Worm (Caenorhabditis elegans) whole organism, early embryonic: ENCODE data around the gene nuc-1.

ENCODE experiments used
- B0310.2 ChIP-seq: sonication (generic microtip); optimal IDR thresholded peaks from 2 replicates; lab custom pipeline; 2016; ENCODE audit warnings: mild to moderate bottlenecking, missing genetic modification characterization, missing compliant biosample characterization
- F13C5.2 ChIP-seq: sonication (generic microtip); optimal IDR thresholded peaks from 2 replicates; lab custom pipeline; 2017; ENCODE audit warnings: mild to moderate bottlenecking, missing genetic modification characterization, inconsistent platforms, missing compliant biosample characterization
- aly-1 ChIP-seq: sonication (generic microtip); optimal IDR thresholded peaks from 2 replicates; lab custom pipeline; 2016; ENCODE audit warnings: missing genetic modification characterization, missing compliant biosample characterization
- ama-1 ChIP-seq: fragments of 150-350 bp; optimal IDR thresholded peaks from 2 replicates; lab custom pipeline; 2014
- ceh-13 ChIP-seq: fragments of 200-800 bp; sonication (Bioruptor generic); optimal IDR thresholded peaks from 2 replicates; lab custom pipeline; 2018; ENCODE audit warnings: mild to moderate bottlenecking, missing genetic modification characterization, missing compliant biosample characterization
- ceh-36 ChIP-seq: sonication (generic microtip); optimal IDR thresholded peaks from 2 replicates; lab custom pipeline; 2016; ENCODE audit warnings: missing genetic modification characterization, inconsistent platforms, missing compliant biosample characterization
- ets-7 ChIP-seq: sonication (generic microtip); optimal IDR thresholded peaks from 2 replicates; lab custom pipeline; 2016; ENCODE audit warnings: missing genotype, missing genetic modification characterization, missing compliant biosample characterization
- flt-1 ChIP-seq: fragments of 200-800 bp; sonication (Bioruptor generic); IDR thresholded peaks from 2 replicates; pipeline ENCODE4 v1.3.6; 2022; ENCODE audit warnings: missing genetic modification characterization, missing compliant biosample characterization
- hmbx-1 ChIP-seq: sonication (generic microtip); optimal IDR thresholded peaks from 2 replicates; lab custom pipeline; 2016; ENCODE audit warnings: mild to moderate bottlenecking, missing genetic modification characterization, missing compliant biosample characterization
- hmg-4 ChIP-seq: fragments of 200-800 bp; sonication (Bioruptor generic); optimal IDR thresholded peaks from 2 replicates; lab custom pipeline; 2018; ENCODE audit warnings: mild to moderate bottlenecking, missing genetic modification characterization, missing compliant biosample characterization
- hnd-1 ChIP-seq: sonication (generic microtip); optimal IDR thresholded peaks from 2 replicates; lab custom pipeline; 2016; ENCODE audit warnings: missing genetic modification characterization, missing compliant biosample characterization
- pes-1 ChIP-seq: fragments of 200-800 bp; sonication (Bioruptor generic); IDR thresholded peaks from 2 replicates; pipeline ENCODE4 v1.3.6; 2022; ENCODE audit warnings: missing genetic modification reagents, missing genetic modification characterization, missing compliant biosample characterization
- scrt-1 ChIP-seq: fragments of 200-800 bp; sonication (Bioruptor generic); IDR thresholded peaks from 2 replicates; pipeline ENCODE4 v1.3.6; 2022; ENCODE audit warnings: missing genetic modification characterization, missing compliant biosample characterization
- sea-1 ChIP-seq: fragments of 200-800 bp; sonication (Bioruptor generic); conservative IDR thresholded peaks from 2 replicates; pipeline ENCODE4 v1.3.6; 2022; ENCODE audit warnings: missing genetic modification characterization, missing compliant biosample characterization
- tbx-11 ChIP-seq: fragments of 200-800 bp; sonication (Bioruptor generic); IDR thresholded peaks from 2 replicates; pipeline ENCODE4 v1.3.6; 2022; ENCODE audit warnings: missing genetic modification characterization, missing compliant biosample characterization
- tbx-37 ChIP-seq: fragments of 200-800 bp; sonication (Bioruptor generic); conservative IDR thresholded peaks from 2 replicates; pipeline ENCODE4 v1.3.6; 2022; ENCODE audit warnings: missing genetic modification reagents, missing genetic modification characterization, missing compliant biosample characterization
- tra-4 ChIP-seq: sonication (generic microtip); optimal IDR thresholded peaks from 2 replicates; lab custom pipeline; 2017; ENCODE audit warnings: missing genetic modification characterization, missing compliant biosample characterization

nuc-1 gene

ce11 chrX:9551112-9551511 is 11.4 kb downstream of the nuc-1 start:
- TF ChIP-seq hmbx-1 = no peak
- peak; percentile 15 for TF ChIP-seq F13C5.2 (tag; lab: Kevin White, UChicago)

DNA sequence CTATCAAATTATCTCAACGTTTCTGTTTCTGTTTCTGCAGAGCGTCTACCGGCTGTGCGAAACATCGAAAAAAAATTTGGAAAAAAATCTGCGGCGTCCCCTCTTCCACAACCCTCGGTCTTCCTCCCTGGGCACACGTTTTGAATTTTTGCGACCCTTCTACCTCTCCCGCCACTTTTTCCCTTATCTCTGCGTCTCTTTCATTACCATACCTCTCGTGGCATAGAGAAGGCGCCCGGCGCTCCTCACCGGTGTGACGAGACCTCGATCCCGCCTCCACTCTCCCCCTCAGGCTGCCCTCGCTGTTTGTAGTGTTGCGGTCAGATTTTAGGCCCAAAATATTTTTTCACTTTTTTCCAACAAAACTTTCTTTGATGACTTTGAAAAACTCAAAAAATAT is 12.7 kb downstream of the nuc-1 start:
- no peak for TF ChIP-seq sea-1
- no peak for TF ChIP-seq flt-1 (GFP tag; lab: Robert Waterston, UW)
- no peak for TF ChIP-seq hmbx-1
- no peak for TF ChIP-seq ets-7
- TF ChIP-seq ceh-36 (tag; lab: Kevin White, UChicago) = no peak
- no peak for TF ChIP-seq hnd-1
- no peak for TF ChIP-seq ceh-13 (GFP tag; lab: Kevin White, UChicago)
- no peak for TF ChIP-seq pes-1
- TF ChIP-seq ama-1 (lab: Kevin White, UChicago) = no peak
- no peak for TF ChIP-seq tra-4
- no peak for TF ChIP-seq tbx-37 (GFP tag; lab: Robert Waterston, UW)
- no peak for TF ChIP-seq hmg-4 (GFP tag; lab: Kevin White, UChicago)
- no peak for TF ChIP-seq B0310.2 (tag; lab: Kevin White, UChicago)
- TF ChIP-seq scrt-1 (GFP tag; lab: Robert Waterston, UW) = no peak
- no peak for TF ChIP-seq aly-1 (tag; lab: Kevin White, UChicago)
- TF ChIP-seq F13C5.2 (tag; lab: Kevin White, UChicago) = no peak
- no peak for TF ChIP-seq tbx-11 (GFP tag; lab: Robert Waterston, UW)

DNA sequence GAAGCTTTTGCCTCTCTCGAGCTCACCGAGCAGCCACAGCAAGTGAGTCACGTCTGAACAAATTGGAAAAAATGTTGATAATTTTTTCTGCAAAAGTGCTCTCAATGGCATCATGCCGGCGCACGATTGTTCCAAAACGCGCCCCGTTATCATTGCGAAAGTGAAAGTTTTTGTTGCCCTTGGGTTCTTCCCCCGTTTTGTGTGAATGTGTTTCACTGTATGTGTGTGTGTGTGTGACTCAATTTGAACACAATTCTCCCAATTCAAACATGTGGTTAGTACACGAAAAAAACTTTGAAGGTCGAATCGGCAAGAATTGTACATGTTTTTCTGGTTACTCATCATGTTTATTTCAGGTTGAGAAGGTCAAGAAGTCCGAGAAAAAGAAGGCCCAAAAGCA is 13.4 kb downstream of the nuc-1 start:
- TF ChIP-seq hmbx-1 = no peak
- no peak for TF ChIP-seq ama-1 (lab: Kevin White, UChicago)
- no peak for TF ChIP-seq sea-1
- TF ChIP-seq pes-1 = no peak
- TF ChIP-seq aly-1 (tag; lab: Kevin White, UChicago) = no peak
- no peak for TF ChIP-seq F13C5.2 (tag; lab: Kevin White, UChicago)
- no peak for TF ChIP-seq scrt-1 (GFP tag; lab: Robert Waterston, UW)
- TF ChIP-seq hmg-4 (GFP tag; lab: Kevin White, UChicago) = no peak
- no peak for TF ChIP-seq ceh-13 (GFP tag; lab: Kevin White, UChicago)
- TF ChIP-seq ceh-36 (tag; lab: Kevin White, UChicago) = no peak
- no peak for TF ChIP-seq flt-1 (GFP tag; lab: Robert Waterston, UW)
- no peak for TF ChIP-seq hnd-1
- TF ChIP-seq tbx-11 (GFP tag; lab: Robert Waterston, UW) = no peak
- TF ChIP-seq B0310.2 (tag; lab: Kevin White, UChicago) = no peak
- no peak for TF ChIP-seq tra-4
- no peak for TF ChIP-seq tbx-37 (GFP tag; lab: Robert Waterston, UW)
- TF ChIP-seq ets-7 = no peak

DNA sequence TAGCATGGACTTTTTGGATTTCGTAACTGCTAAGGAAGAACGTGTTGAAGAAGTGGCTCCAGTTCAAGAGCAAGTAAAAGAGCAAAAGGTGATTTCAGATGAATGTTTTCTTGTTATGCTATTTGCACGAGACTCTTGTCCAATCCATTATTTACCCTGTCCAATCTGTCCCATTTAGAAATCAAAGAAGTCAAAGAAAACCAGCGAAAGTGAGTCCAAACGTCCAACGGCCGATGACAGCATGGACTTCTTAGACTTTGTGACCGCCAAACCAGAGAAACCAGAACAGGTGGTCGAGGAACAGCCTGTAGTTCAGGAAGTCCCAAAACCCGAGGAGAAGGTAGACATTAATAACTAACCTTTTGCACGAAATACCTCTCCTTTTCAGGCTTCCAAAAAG is 15.5 kb downstream of the nuc-1 start:
- TF ChIP-seq hmg-4 (GFP tag; lab: Kevin White, UChicago) (no peak), F13C5.2 (tag; lab: Kevin White, UChicago) (no peak), hnd-1 (no peak), sea-1 (no peak), pes-1 (no peak), flt-1 (GFP tag; lab: Robert Waterston, UW) (no peak), ama-1 (lab: Kevin White, UChicago) (no peak), tra-4 (no peak), B0310.2 (tag; lab: Kevin White, UChicago) (no peak), tbx-11 (GFP tag; lab: Robert Waterston, UW) (no peak), aly-1 (tag; lab: Kevin White, UChicago) (no peak), scrt-1 (GFP tag; lab: Robert Waterston, UW) (no peak), hmbx-1 (no peak), ets-7 (no peak)

DNA sequence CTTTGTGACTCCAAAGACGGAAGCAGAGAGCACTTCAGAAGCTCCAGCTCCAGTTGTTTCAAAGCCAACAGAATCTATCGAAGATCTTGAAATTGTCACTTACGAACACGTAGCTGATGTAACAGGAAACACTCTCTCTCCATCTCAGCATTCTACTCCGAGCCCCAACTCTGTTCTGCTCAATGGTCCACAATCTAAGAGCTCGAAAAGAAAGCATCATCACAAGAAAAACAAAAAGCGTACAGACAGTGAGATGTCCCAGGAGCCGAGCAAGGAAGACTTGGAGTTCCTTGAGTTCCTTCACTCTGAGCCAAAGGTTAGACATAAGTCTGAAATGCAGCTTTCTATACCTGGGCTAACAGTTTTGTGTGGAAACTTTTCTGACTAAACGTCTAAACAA is 16.3 kb downstream of the nuc-1 start:
- TF ChIP-seq ets-7 = no peak
- TF ChIP-seq ceh-36 (tag; lab: Kevin White, UChicago) = no peak

ce11 chrX:9560931-9561330 is 21.2 kb downstream of the nuc-1 start:
- TF ChIP-seq F13C5.2 (tag; lab: Kevin White, UChicago) = no peak
- no peak for TF ChIP-seq hmg-4 (GFP tag; lab: Kevin White, UChicago)
- no peak for TF ChIP-seq hmbx-1
- no peak for TF ChIP-seq ama-1 (lab: Kevin White, UChicago)
- TF ChIP-seq aly-1 (tag; lab: Kevin White, UChicago) = no peak
- TF ChIP-seq pes-1 = peak; percentile 70
- no peak for TF ChIP-seq tbx-37 (GFP tag; lab: Robert Waterston, UW)
- 0 out of 2 replicates have a peak, but pooled peaks have one; percentile 23 for TF ChIP-seq sea-1

DNA sequence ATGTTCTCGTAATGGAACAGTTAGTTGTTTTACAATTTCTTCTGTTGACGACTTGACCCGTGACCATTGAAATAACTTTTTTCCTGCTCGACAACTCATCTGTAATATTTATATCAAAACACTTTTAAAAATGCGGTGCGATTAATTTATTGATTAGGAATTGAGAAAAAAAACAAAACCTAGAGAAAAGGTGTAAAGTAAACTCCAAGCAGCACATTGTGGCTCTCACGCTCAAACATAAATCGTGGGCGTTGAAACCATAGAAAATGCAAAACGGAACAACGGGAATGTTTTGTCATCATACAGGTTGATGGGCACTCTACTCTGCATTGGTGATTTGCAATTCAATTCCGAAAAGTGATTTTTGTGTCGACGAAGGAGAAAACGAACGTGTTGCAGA is 26.2 kb downstream of the nuc-1 start, which contains the start of gene moc-5:
Gene moc-5, minus strand, starts transcription at position 101 of the 400 bp plus-strand sequence.
- TF ChIP-seq sea-1 (no peak), flt-1 (GFP tag; lab: Robert Waterston, UW) (no peak), hmbx-1 (no peak), pes-1 (no peak), F13C5.2 (tag; lab: Kevin White, UChicago) (no peak), scrt-1 (GFP tag; lab: Robert Waterston, UW) (no peak), tra-4 (no peak), hmg-4 (GFP tag; lab: Kevin White, UChicago) (no peak), ceh-36 (tag; lab: Kevin White, UChicago) (no peak), ama-1 (lab: Kevin White, UChicago) (no peak), ceh-13 (GFP tag; lab: Kevin White, UChicago) (no peak), aly-1 (tag; lab: Kevin White, UChicago) (no peak), ets-7 (no peak), tbx-11 (GFP tag; lab: Robert Waterston, UW) (no peak), hnd-1 (no peak), tbx-37 (GFP tag; lab: Robert Waterston, UW) (no peak), B0310.2 (tag; lab: Kevin White, UChicago) (no peak)

- TF ChIP-seq ama-1 (lab: Kevin White, UChicago) = no peak
Measured at ce11 chrX:9566429-9566828, 26.7 kb downstream of the nuc-1 start, which contains the start of gene F49E2.2. F49E2.2 (plus strand) TSS chrX:9566729.
